Worm (Caenorhabditis elegans): ENCODE measurements around the gene C31E10.6.

ce11 chrX:14030524-14030923 is 34.4 kb downstream of the C31E10.6 start:
- TF ChIP-seq ceh-43 (GFP tag; optimal IDR thresholded peaks at IDR 0.05) (no peak), nhr-28 (tag; optimal IDR thresholded peaks at IDR 0.05) (no peak), sptf-1 (tag; optimal IDR thresholded peaks at IDR 0.05) (no peak), elt-1 (tag; optimal IDR thresholded peaks at IDR 0.05; ENCODE audit: borderline replicate concordance, insufficient read depth) (no peak), blmp-1 (tag; optimal IDR thresholded peaks at IDR 0.05) (no peak)

Data from whole organism, mixed stage, embryonic.